Fruit fly (Drosophila melanogaster): Measurements from ENCODE around the gene shps.

shps gene

DNA sequence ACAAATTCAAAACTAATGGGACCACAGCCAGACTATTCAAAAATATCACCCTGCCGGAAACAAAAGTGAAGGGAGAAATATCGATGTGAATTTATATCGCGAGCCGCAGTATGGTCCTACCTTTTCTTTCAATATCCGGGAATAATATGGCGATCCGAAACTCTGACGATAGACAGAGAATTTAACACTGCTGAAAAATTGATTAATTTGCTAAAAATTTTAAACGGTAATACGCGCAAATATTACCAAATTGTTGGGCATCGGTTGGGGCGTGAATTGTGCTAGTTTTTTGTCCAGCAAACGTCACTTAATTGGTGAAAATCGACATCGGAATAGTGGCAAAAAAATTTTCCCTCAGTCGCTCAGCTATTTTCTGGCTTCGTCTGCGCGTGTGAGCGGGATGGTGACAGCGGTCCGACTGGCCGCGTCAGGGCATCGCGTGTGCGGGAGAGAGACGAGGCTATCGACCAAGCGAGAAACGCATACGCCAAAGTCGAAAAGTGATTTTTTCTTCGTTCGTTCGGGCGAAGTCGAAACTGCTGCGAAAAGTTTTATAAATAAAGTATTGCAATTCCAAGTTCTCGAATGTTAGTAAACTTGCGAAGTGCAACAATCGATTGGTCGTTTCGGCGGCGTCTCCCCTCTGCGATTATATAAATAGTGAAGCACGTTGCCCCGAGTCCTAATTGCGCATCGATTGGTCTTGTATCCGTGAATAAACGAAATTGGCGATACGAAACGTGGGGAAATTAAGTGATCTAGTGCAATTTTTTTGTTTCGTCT is 48.8 kb upstream of the shps start, which contains the start of gene mask (continued):
- TF ChIP-seq CG11695 (GFP tag; IDR thresholded peaks at IDR 0.05) = 0 out of 3 replicates have a peak, but pooled peaks have one; percentile 24
- peak; percentile 45 for TF ChIP-seq vfl (GFP tag; optimal IDR thresholded peaks at IDR 0.05)
- peak; percentile 50 for TF ChIP-seq CG13123 (GFP tag; optimal IDR thresholded peaks at IDR 0.05)
- TF ChIP-seq CG15269 (tag; optimal IDR thresholded peaks at IDR 0.05) = peak; percentile 56
- TF ChIP-seq run (tag; optimal IDR thresholded peaks at IDR 0.05) = no peak
- peak; percentile 70 for TF ChIP-seq CG30403 (GFP tag; optimal IDR thresholded peaks at IDR 0.05)
- TF ChIP-seq pzg (GFP tag; optimal IDR thresholded peaks at IDR 0.05) = peak; percentile 61
- TF ChIP-seq CG7987 (GFP tag; optimal IDR thresholded peaks at IDR 0.05) = peak; percentile 93
- TF ChIP-seq dan (GFP tag; IDR thresholded peaks at IDR 0.05) = no peak
- peak; percentile 51 for TF ChIP-seq twi (tag; optimal IDR thresholded peaks at IDR 0.05)
- TF ChIP-seq tx (GFP tag; optimal IDR thresholded peaks at IDR 0.05) = peak; percentile 30
- TF ChIP-seq Dll (GFP tag; IDR thresholded peaks at IDR 0.05; ENCODE audit: partially characterized antibody) = 0 out of 4 replicates have a peak, but pooled peaks have one; percentile 6
- peak; percentile 44 for TF ChIP-seq CG6254 (GFP tag; optimal IDR thresholded peaks at IDR 0.05)
- TF ChIP-seq trem (tag; optimal IDR thresholded peaks at IDR 0.05) = peak; percentile 16
- TF ChIP-seq CG10979 (tag; optimal IDR thresholded peaks at IDR 0.05) = peak; percentile 25
- TF ChIP-seq Asciz (GFP tag; optimal IDR thresholded peaks at IDR 0.05) = peak; percentile 55
- TF ChIP-seq unc-4 (GFP tag; IDR thresholded peaks at IDR 0.05; ENCODE audit: partially characterized antibody) = no peak; the same call in 1 of the 2 replicates
- TF ChIP-seq Awh (GFP tag; IDR thresholded peaks at IDR 0.05) = 0 out of 2 replicates have a peak, but pooled peaks have one; percentile 12
- no peak for TF ChIP-seq CG2129 (GFP tag; IDR thresholded peaks at IDR 0.05; ENCODE audit: partially characterized antibody)
- TF ChIP-seq CG11085 (GFP tag; IDR thresholded peaks at IDR 0.05) = peak; percentile 86
- peak; percentile 34 for TF ChIP-seq Ssrp (tag; optimal IDR thresholded peaks at IDR 0.05)
- TF ChIP-seq hb (GFP tag; IDR thresholded peaks at IDR 0.05; ENCODE audit: partially characterized antibody) = no peak
- TF ChIP-seq NC2β (GFP tag; optimal IDR thresholded peaks at IDR 0.05) = peak; percentile 91
- TF ChIP-seq eve (GFP tag; optimal IDR thresholded peaks at IDR 0.05) = no peak
- no peak for TF ChIP-seq hkb (optimal IDR thresholded peaks at IDR 0.05)
- TF ChIP-seq hkb (GFP tag; IDR thresholded peaks at IDR 0.05) = peak; percentile 55; the same call in 1 of the 2 replicates
- peak; percentile 48; the same call in 1 of the 3 replicates for TF ChIP-seq C15 (GFP tag; IDR thresholded peaks at IDR 0.05)
- TF ChIP-seq CG17328 (GFP tag; IDR thresholded peaks at IDR 0.05) = peak; percentile 79
- TF ChIP-seq p53 (GFP tag; optimal IDR thresholded peaks at IDR 0.05) = peak; percentile 74
- no peak for TF ChIP-seq chinmo (GFP tag; IDR thresholded peaks at IDR 0.05; ENCODE audit: partially characterized antibody)
- TF ChIP-seq CG17568 (GFP tag; optimal IDR thresholded peaks at IDR 0.05) = peak; percentile 58
- peak; percentile 6 for TF ChIP-seq ERR (GFP tag; optimal IDR thresholded peaks at IDR 0.05)
- no peak for TF ChIP-seq CkIIα-i1 (GFP tag; IDR thresholded peaks at IDR 0.05)
- no peak; the same call in 2 of the 3 replicates for TF ChIP-seq vnd (GFP tag; IDR thresholded peaks at IDR 0.05; ENCODE audit: partially characterized antibody)
- TF ChIP-seq Kr (GFP tag; optimal IDR thresholded peaks at IDR 0.05) = peak; percentile 68
- no peak for TF ChIP-seq mld (GFP tag; IDR thresholded peaks at IDR 0.05; ENCODE audit: partially characterized antibody)
- TF ChIP-seq Ada2b (GFP tag; IDR thresholded peaks at IDR 0.05) = peak; percentile 42; the same call in 1 of the 2 replicates
- peak; percentile 40; the same call in 1 of the 2 replicates for TF ChIP-seq gt (GFP tag; IDR thresholded peaks at IDR 0.05)
- TF ChIP-seq ab (GFP tag; optimal IDR thresholded peaks at IDR 0.05) = no peak
- TF ChIP-seq CG15601 (tag; optimal IDR thresholded peaks at IDR 0.05) = peak; percentile 70
- TF ChIP-seq ken (GFP tag; IDR thresholded peaks at IDR 0.05) = peak; percentile 82
- TF ChIP-seq CG7928 (GFP tag; optimal IDR thresholded peaks at IDR 0.05) = peak; percentile 12
- peak; percentile 63 for TF ChIP-seq en (GFP tag; optimal IDR thresholded peaks at IDR 0.05)
- peak; percentile 75 for TF ChIP-seq wdn (GFP tag; IDR thresholded peaks at IDR 0.05)
- TF ChIP-seq disco-r (GFP tag; optimal IDR thresholded peaks at IDR 0.05) = peak; percentile 73
- TF ChIP-seq repo (GFP tag; optimal IDR thresholded peaks at IDR 0.05) = peak; percentile 73
- TF ChIP-seq pros (GFP tag; optimal IDR thresholded peaks at IDR 0.05) = no peak
- TF ChIP-seq CG10565 (GFP tag; optimal IDR thresholded peaks at IDR 0.05) = no peak
- peak; percentile 71 for TF ChIP-seq ara (GFP tag; IDR thresholded peaks at IDR 0.05)

All from whole organism, embryonic.